Worm (Caenorhabditis elegans) whole organism, midembryonic: ENCODE results near the gene ZC487.2.
A peak's percentile ranks its signal among the peaks of the same experiment; 100 is the strongest.

Source experiments
- T22C8.4 ChIP-seq: fragments of 200-800 bp; sonication (Bioruptor generic); IDR thresholded peaks from 2 replicates; pipeline ENCODE4 v1.3.6; 2022; ENCODE audit warnings: missing genetic modification characterization, missing compliant biosample characterization
- cog-1 ChIP-seq: sonication (generic microtip); optimal IDR thresholded peaks from 2 replicates; lab custom pipeline; 2016; ENCODE audit warnings: missing genetic modification characterization, missing compliant biosample characterization
- flt-1 ChIP-seq: fragments of 200-800 bp; sonication (Bioruptor generic); IDR thresholded peaks from 2 replicates; pipeline ENCODE4 v1.3.6; 2022; ENCODE audit warnings: missing genetic modification characterization, missing compliant biosample characterization
- klf-2 ChIP-seq: fragments of 200-800 bp; sonication (Bioruptor generic); conservative IDR thresholded peaks from 2 replicates; pipeline ENCODE4 v1.3.6; 2022; ENCODE audit warnings: missing genetic modification reagents, missing genetic modification characterization, missing compliant biosample characterization
- med-1 ChIP-seq: sonication (generic microtip); optimal IDR thresholded peaks from 2 replicates; lab custom pipeline; 2017; ENCODE audit warnings: missing genetic modification characterization, mild to moderate bottlenecking, missing compliant biosample characterization, antibody characterized with exemption, missing genetic modification reagents; ENCODE audit not compliant: insufficient read depth
- ref-1 ChIP-seq: fragments of 200-800 bp; sonication (Bioruptor generic); conservative IDR thresholded peaks from 2 replicates; pipeline ENCODE4 v1.3.6; 2022; ENCODE audit warnings: missing genetic modification reagents, missing genetic modification characterization, missing compliant biosample characterization
- tab-1 ChIP-seq: fragments of 200-800 bp; sonication (Bioruptor generic); IDR thresholded peaks from 2 replicates; pipeline ENCODE4 v1.3.6; 2022; ENCODE audit warnings: missing genetic modification characterization, missing compliant biosample characterization
- ztf-23 ChIP-seq: fragments of 200-800 bp; sonication (Bioruptor generic); IDR thresholded peaks from 2 replicates; pipeline ENCODE4 v1.3.6; 2022; ENCODE audit warnings: missing genetic modification reagents, missing genetic modification characterization, missing compliant biosample characterization
- ztf-29 ChIP-seq: fragments of 200-800 bp; sonication (Bioruptor generic); IDR thresholded peaks from 2 replicates; pipeline ENCODE4 v1.3.6; 2022; ENCODE audit warnings: missing genetic modification reagents, missing genetic modification characterization, missing compliant biosample characterization

Gene ZC487.2

DNA sequence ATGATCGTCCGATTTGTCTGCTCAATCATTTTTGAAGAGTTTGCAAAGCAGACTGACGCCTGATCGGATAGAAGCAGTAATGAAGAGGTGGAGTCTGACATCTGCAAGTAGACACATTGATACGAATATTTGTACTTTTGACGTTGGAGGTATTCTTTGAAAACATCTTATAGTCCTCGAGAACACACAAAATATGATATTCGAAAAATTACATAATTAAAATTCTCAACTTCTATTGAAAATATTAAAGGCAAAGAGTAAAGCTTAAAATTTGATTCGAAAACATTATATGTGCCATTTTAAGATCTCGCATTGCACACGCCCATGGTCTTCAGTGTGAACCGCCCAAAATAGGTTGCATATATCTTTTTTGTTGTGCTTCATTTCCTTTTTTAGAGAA, at the start of gene ZC487.2:
ZC487.2 (minus strand) TSS at position 101 of the 400 bp plus-strand sequence.
- TF ChIP-seq med-1 (GFP tag; lab: Kevin White, UChicago) (no peak), ref-1 (GFP tag; lab: Robert Waterston, UW) (no peak), klf-2 (no peak), tab-1 (GFP tag; lab: Robert Waterston, UW) (no peak), T22C8.4 (GFP tag; lab: Robert Waterston, UW) (no peak), ztf-29 (no peak), flt-1 (GFP tag; lab: Robert Waterston, UW) (no peak), ztf-23 (GFP tag; lab: Robert Waterston, UW) (no peak), cog-1 (tag; lab: Kevin White, UChicago) (no peak)

DNA sequence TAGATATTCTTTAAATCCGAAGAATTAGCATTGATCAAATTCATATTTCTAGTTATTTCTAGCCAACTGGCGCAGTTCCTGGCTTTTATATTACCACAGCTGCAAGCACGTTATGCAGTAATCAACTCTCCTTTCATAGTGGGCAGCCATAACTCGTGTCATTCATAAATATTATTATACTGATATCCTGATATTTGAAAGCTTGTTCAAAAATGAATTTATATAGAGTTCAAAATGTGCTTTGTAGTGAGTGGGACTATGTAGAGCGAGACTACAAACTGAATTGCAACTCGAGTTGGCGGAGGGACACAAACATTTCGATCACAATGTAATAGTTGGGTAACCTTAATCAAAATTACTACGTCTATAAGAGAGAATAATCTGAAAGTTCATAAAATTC, 49.4 kb upstream of the ZC487.2 start, which contains the start of gene srh-30:
srh-30 (minus strand) TSS at position 101 of the 400 bp plus-strand sequence.
- TF ChIP-seq ref-1 (GFP tag; lab: Robert Waterston, UW) (no peak), ztf-29 (no peak), klf-2 (no peak), med-1 (GFP tag; lab: Kevin White, UChicago) (no peak), ztf-23 (GFP tag; lab: Robert Waterston, UW) (no peak), flt-1 (GFP tag; lab: Robert Waterston, UW) (no peak), cog-1 (tag; lab: Kevin White, UChicago) (no peak), tab-1 (GFP tag; lab: Robert Waterston, UW) (no peak), T22C8.4 (GFP tag; lab: Robert Waterston, UW) (no peak)

DNA sequence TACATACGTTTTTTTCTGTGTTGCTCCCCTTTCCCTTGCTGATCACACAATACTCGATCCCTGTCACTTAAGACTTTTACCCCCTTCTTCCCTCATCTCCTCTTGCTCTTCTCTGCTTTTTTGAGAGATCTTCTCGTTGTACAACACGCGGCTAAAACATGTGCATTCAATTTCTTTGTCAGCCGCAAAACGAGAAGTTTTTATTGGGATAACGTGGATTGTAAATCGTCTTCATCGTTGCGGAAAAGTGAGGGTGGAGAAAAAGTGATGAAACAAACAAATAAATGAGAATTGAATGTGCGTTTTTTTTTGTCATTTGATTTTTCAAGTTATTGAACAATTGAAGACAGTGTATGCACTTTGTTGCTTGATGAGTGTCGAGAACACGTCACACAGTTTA, 47.2 kb upstream of the ZC487.2 start:
- TF ChIP-seq flt-1 (GFP tag; lab: Robert Waterston, UW) (no peak), ref-1 (GFP tag; lab: Robert Waterston, UW) (no peak), cog-1 (tag; lab: Kevin White, UChicago) (no peak)

DNA sequence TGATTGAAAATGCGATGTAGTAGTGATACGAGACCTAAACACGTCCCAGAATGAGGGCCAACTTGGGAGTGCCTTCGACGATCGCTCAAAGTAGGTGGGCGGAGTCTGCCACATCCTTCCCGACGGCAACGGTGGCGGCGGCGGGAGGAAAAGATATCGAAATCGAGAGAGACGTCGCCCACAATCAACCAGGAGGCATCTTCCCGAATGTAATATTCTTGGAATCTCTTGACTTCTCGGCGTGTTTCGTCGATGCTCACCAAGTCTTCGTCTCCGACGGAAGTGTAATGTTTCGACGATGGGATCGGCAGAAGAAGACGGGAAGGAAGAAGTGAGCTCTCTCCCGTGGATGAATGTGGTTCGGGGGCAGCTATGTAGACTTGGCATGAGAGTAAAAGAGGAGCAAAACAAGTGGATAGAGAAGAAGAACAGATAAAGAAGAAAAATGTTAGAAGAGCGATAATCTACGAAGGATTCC, 46.2 kb upstream of the ZC487.2 start, which contains the start of the genes T25F10.1 and clik-1:
T25F10.1 (plus strand) TSS at position 51 of the 478 bp plus-strand sequence.
clik-1 (minus strand) TSS at position 281 of the 478 bp plus-strand sequence.
- TF ChIP-seq flt-1 (GFP tag; lab: Robert Waterston, UW) (no peak), tab-1 (GFP tag; lab: Robert Waterston, UW) (no peak), cog-1 (tag; lab: Kevin White, UChicago) (no peak), ztf-23 (GFP tag; lab: Robert Waterston, UW) (no peak), T22C8.4 (GFP tag; lab: Robert Waterston, UW) (no peak), ref-1 (GFP tag; lab: Robert Waterston, UW) (no peak)

DNA sequence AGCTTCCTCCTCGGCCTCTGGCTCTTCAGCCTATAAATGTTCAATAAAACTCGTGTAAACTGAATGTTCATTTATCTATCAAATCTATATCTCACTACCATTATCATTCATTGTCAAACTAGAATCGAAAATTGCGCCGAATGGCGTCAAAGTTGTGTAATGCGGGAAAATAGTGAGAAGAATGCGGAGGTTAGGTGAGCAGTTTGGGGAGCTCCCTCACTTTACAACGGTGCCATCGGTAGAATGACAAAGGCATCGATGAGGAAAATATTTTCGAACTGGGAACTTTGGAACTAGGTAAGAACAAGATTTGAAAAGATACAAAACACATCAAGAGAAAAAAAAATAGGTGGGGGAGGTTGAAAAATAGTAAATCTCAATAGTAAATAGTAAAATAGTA, 45.3 kb upstream of the ZC487.2 start:
- no peak for TF ChIP-seq flt-1 (GFP tag; lab: Robert Waterston, UW)
- no peak for TF ChIP-seq tab-1 (GFP tag; lab: Robert Waterston, UW)
- TF ChIP-seq ztf-29, result no peak
- TF ChIP-seq cog-1 (tag; lab: Kevin White, UChicago), result no peak
- TF ChIP-seq med-1 (GFP tag; lab: Kevin White, UChicago), result no peak
- no peak for TF ChIP-seq klf-2
- TF ChIP-seq ref-1 (GFP tag; lab: Robert Waterston, UW), result no peak
- TF ChIP-seq ztf-23 (GFP tag; lab: Robert Waterston, UW), result no peak
- TF ChIP-seq T22C8.4 (GFP tag; lab: Robert Waterston, UW), result no peak

DNA sequence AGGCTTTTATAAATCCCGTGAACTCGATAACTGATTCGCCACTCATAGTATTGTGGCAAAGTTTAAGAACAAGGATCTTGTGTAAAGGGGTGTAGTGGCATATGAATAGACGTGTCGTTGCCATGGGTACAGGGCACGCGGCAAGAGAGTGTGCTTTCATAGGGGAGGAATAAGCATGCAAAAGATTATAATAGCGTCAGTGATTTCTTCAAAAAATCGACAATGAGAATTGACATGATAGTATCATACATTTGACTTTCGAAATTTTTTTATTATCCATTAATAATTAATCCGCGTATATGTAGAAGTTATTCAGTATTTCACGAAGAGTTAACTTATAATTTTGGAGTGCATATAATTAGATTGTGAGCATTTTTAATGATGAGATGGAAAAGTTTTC, 42.7 kb upstream of the ZC487.2 start, which contains the start of gene bbs-8:
bbs-8 (minus strand) TSS at position 101 of the 400 bp plus-strand sequence.
- TF ChIP-seq ztf-23 (GFP tag; lab: Robert Waterston, UW) (0 out of 2 replicates have a peak, but pooled peaks have one; percentile 2), tab-1 (GFP tag; lab: Robert Waterston, UW) (no peak)

DNA sequence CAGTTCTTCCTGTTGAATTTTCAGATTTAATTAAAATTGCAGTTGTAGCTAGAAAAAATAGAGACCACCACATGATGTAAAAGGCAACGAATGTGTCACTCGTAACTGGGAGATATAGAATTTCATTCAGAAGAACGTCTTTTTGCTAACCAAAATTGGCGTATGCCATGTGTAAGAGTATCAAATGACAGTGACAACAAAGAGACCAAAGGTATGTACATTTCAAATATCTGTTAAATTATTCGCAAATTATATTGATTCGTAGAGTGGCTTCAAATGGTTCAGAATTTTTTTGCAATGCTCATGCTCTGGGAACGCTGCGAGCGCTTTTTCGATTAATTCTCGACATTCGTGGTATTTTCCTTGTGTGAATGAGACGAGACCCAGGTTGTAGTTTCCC, 40.1 kb upstream of the ZC487.2 start, which contains the start of gene T25F10.4:
T25F10.4 (minus strand) TSS at position 101 of the 400 bp plus-strand sequence.
- TF ChIP-seq ref-1 (GFP tag; lab: Robert Waterston, UW) (no peak), ztf-29 (no peak), klf-2 (no peak), ztf-23 (GFP tag; lab: Robert Waterston, UW) (no peak), cog-1 (tag; lab: Kevin White, UChicago) (no peak), tab-1 (GFP tag; lab: Robert Waterston, UW) (no peak), med-1 (GFP tag; lab: Kevin White, UChicago) (no peak), T22C8.4 (GFP tag; lab: Robert Waterston, UW) (no peak), flt-1 (GFP tag; lab: Robert Waterston, UW) (no peak)

DNA sequence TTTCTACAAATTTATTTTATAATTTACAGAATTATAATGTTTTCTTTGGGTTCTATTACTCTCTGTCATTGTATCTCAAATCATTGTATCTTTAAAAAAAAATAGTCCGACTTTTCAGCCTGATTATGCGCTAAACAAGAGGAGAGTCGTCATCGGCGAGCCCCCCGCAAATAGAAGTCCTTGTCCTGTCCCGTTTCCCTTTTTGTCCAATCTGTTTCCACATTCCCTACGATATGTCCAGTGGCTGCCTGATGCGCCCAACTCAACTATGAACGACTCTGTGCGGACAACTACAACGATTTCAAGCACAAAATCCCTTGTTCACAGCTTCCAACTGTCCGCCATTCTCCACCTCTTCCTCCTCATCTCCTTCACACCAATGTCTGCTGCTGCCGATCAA, 35.7 kb upstream of the ZC487.2 start, which contains the start of gene dbl-1:
dbl-1 (plus strand) TSS at position 119 of the 400 bp plus-strand sequence.
- no peak for TF ChIP-seq ref-1 (GFP tag; lab: Robert Waterston, UW)
- TF ChIP-seq cog-1 (tag; lab: Kevin White, UChicago), result no peak
- TF ChIP-seq med-1 (GFP tag; lab: Kevin White, UChicago), result no peak

DNA sequence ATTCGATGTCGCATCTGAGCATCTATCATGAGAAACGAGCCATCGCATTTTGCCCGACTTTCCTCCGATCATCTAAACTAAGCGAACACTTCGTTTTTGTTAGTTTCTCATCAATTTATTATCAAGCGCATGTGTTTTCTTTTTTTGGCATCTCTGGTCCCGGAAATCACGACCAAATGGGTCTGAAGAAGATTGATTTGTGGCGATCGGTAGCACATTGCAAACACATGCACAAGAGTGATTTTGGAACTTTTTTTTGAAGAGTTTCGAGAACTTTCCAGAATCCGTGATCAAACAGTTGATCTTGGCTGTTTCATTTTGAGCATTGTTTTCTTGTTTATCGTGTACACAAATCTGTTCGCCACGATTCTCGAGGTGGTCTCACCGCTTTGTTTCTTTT, 31.0 kb upstream of the ZC487.2 start:
- TF ChIP-seq ztf-23 (GFP tag; lab: Robert Waterston, UW) (no peak), ztf-29 (no peak), tab-1 (GFP tag; lab: Robert Waterston, UW) (no peak), klf-2 (no peak), cog-1 (tag; lab: Kevin White, UChicago) (no peak), T22C8.4 (GFP tag; lab: Robert Waterston, UW) (no peak), med-1 (GFP tag; lab: Kevin White, UChicago) (no peak), flt-1 (GFP tag; lab: Robert Waterston, UW) (no peak), ref-1 (GFP tag; lab: Robert Waterston, UW) (no peak)
